Worm (Caenorhabditis elegans): ENCODE measurements around the gene imp-3.

The imp-3 gene

DNA sequence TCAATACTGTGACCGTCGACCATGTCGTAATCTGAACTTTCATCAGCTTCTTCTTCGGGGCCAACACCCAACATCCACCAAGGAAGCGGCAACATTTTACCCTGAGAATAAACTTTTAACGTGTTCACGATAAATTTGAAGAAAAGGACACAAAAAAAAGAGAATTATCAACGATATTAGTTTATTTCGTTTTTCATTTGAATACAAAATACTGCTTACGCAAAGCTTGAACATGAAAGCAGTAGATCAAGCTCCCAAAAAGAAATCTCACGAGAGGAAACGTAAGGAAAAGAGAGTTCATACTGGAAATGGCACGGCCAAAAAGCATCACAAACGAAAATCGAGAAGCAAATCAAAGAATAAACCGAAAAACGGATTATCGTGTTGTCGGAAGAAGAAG lies 25.7 kb downstream of the imp-3 start, which contains the start of the genes C46A5.6 and C46A5.1:
Gene C46A5.6, minus strand, starts transcription at position 101 of the 400 bp plus-strand sequence.
Gene C46A5.1, plus strand, starts transcription at position 184 of the 400 bp plus-strand sequence.
- TF ChIP-seq unc-62 (GFP tag; optimal IDR thresholded peaks at IDR 0.05), result no peak

DNA sequence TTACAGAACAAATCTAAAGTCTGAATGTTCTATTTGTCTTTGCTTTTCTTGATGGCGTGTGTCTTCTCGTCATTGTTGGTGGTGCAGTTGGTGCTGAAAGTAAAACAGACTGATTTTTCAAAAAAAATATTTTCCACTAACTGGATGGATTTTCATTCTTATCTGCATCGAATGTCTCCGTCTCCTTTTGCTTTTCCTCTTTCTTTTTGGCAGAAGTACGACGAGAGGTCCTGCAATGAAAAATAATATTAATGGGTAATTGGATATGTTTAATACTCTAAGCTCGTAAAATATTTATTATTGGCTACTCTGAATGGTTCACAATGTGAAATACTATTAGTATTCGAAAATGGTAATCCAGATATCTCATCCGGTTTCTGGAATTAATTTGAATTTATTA lies 29.3 kb downstream of the imp-3 start, which contains the start of gene del-7:
Gene del-7, plus strand, starts transcription at position 301 of the 400 bp plus-strand sequence.
- no peak for TF ChIP-seq unc-62 (GFP tag; optimal IDR thresholded peaks at IDR 0.05)

DNA sequence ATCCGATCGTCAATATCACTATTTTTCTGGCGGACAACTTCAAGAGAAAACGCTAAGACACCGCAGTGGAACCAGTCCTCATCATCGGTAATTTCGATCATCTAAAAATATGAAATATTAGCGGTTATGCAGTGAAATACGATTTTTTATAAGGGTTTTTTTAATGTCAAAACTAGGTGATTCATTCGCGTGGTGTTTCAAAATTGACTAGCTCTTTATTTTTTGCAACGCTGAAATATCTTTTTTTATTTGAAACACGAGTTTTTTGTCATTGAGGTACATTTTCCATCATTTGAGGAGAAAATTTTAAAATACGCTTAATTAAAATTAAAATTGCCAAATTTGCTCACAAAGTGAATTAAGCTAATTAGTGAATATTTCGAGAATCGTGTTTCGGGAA lies 29.9 kb downstream of the imp-3 start, which contains the start of gene dsb-3:
Gene dsb-3, minus strand, starts transcription at position 101 of the 400 bp plus-strand sequence.
- TF ChIP-seq unc-62 (GFP tag; optimal IDR thresholded peaks at IDR 0.05), result no peak

DNA sequence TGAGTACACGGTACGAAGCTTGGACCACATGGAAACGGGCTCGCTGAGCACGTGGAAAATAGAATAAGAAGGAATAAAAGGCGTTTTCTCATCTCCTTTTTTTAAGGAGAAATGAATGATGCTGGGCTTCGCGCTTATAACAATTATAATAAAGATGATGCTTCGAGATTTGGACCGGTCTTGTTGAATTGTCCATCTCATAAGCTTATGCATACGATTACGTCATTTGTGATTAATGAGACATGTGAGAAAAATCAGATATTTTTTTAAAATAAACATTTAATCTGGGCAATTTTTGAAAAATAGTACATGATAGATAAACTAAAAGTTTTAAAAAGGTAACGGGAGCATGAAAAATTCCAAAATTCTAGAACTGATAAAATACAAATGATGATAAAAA lies 32.2 kb downstream of the imp-3 start, which contains the start of gene C46A5.4:
Gene C46A5.4, minus strand, starts transcription at position 101 of the 400 bp plus-strand sequence.
- TF ChIP-seq unc-62 (GFP tag; optimal IDR thresholded peaks at IDR 0.05), result no peak

DNA sequence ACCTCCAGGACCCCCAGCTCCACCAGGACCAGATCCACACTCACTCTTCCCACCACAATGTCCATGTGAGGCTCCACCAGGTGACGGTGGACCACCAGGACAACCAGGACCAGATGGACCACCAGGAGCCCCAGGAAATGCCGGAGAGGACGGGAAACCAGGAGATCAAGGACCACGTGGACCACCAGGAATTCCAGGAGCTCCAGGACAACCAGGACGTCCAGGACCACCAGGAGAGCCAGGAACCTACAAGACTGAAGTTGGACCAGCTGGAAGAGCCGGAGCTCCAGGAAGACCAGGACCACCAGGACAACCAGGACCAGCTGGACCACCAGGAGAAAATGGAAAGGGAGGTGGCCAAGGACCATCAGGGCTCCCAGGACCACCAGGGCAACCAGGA lies 35.3 kb downstream of the imp-3 start:
- TF ChIP-seq unc-62 (GFP tag; optimal IDR thresholded peaks at IDR 0.05), result no peak

DNA sequence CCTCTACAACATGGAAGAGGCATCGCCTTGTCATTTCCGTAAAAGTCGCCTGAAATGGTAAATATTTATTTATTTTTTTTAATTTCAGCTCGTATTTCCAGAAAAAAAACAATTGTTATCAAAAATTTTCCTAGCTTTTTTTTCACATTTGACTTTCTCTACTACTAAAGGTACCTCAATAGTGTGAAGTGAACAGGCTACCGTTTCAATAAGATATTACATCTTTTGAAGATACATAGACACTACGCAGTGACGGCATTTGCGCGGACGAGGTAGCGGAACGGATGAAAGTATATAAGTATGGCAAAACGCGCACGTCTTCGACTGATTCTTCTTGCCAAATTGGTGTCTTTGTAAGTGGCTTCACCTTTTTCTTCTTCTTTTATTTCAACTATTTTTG lies 36.3 kb downstream of the imp-3 start, which contains the start of gene col-14:
Gene col-14, plus strand, starts transcription at position 301 of the 400 bp plus-strand sequence.
- TF ChIP-seq unc-62 (GFP tag; optimal IDR thresholded peaks at IDR 0.05), result no peak

DNA sequence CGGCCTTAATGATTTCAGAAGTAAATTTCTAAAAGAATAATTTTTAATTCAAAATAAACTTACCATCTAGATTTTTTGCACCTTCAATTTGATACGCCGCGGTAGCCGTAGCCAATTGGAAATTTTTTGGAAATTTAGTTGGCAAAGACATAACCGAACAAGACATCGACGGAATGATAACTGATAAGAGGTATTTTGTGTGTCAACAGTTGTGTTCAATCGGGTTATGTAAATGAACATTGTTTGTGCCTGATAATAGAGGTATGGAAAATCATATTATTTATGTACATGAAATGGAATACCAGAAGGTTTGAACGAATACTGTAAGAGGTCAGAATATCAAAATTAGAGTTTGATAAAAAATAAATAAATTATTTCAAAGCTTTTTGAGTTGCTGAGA lies 41.6 kb downstream of the imp-3 start, which contains the start of gene klo-1:
Gene klo-1, minus strand, starts transcription at position 388 of the 400 bp plus-strand sequence.
- TF ChIP-seq unc-62 (GFP tag; optimal IDR thresholded peaks at IDR 0.05), result no peak

DNA sequence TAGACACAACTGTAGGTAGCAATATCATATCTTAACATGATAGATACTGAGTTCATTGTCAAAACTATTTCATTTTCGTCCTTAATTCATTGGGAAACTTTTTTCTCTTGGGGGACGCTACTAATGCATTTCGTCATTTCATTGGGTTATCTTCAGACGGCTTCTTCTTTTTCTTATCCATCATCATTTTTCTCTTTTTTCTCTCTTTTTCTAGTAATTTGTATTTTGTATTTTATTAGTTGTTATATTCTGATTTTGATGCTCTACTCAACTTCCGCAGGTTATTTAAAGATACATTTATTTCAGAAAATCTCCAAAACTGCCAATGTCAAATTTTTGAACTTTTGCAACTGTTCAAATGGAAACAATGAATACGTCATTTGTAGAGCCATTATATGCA lies 45.9 kb downstream of the imp-3 start, which contains the start of gene npr-35:
Gene npr-35, plus strand, starts transcription at position 301 of the 400 bp plus-strand sequence.
- no peak for TF ChIP-seq unc-62 (GFP tag; optimal IDR thresholded peaks at IDR 0.05)

DNA sequence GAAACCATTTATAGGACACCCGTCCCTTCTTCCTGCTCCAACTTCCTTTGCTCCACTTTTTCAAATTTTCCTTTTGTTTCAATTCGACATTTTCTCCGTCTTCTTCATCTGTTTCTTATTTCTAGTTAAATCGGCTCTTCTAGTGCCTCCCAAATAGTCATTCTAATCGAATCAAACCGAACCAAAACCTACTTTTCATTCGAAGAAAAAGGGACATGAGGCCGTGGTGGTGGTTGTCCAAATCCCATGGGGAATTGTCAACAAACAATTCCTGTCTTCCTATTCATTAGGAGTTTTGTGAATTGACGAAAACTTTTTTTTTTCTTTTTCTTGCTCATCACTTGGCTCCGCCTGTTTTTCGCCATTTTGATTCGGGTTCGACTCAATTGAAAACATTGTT lies 52.8 kb downstream of the imp-3 start:
- no peak for TF ChIP-seq unc-62 (GFP tag; optimal IDR thresholded peaks at IDR 0.05)
